Fruit fly (Drosophila melanogaster) S2 (cell line): ENCODE results near the gene CG2218.

Source experiments
- CG8478 ChIP-seq: fragments of >200 bp; optimal IDR thresholded peaks from 2 replicates; lab custom pipeline; 2018
- CTCF ChIP-seq, 2 experiments: fragments of >200 bp; optimal IDR thresholded peaks; 2 replicates each; lab custom pipeline; 2018

DNA sequence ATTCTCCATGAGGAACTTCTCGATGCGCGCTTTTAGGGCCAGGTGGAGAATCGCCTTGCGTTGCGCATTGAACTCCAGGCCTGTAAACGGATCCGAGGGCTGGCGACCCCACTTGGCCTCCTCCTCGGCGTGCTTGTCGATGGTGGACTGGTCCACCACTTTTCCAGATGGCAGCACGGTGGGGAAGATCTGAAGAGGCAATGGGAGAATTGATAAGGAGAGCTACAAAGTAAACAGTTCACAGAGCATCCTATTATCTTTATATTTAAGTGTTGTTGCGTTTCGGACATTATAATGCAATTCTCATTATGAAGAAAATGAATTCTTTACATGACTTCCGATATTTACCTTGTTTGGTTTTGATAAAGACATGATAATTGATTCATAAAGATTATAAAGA is 1.4 kb downstream of the CG2218 start:
- TF ChIP-seq CTCF (optimal IDR thresholded peaks at IDR 0.05; lab: Kevin White, UChicago) (no peak), CG8478 (no peak)
